Worm (Caenorhabditis elegans) whole organism, early embryonic: ENCODE measurements around the gene C13F10.7.

Experiments
- B0310.2 ChIP-seq: sonication (generic microtip); optimal IDR thresholded peaks from 2 replicates; lab custom pipeline; 2016; ENCODE audit warnings: mild to moderate bottlenecking, missing genetic modification characterization, missing compliant biosample characterization
- aly-1 ChIP-seq: sonication (generic microtip); optimal IDR thresholded peaks from 2 replicates; lab custom pipeline; 2016; ENCODE audit warnings: missing genetic modification characterization, missing compliant biosample characterization
- ama-1 ChIP-seq: fragments of 150-350 bp; optimal IDR thresholded peaks from 2 replicates; lab custom pipeline; 2014
- ceh-36 ChIP-seq: sonication (generic microtip); optimal IDR thresholded peaks from 2 replicates; lab custom pipeline; 2016; ENCODE audit warnings: missing genetic modification characterization, inconsistent platforms, missing compliant biosample characterization
- ets-7 ChIP-seq: sonication (generic microtip); optimal IDR thresholded peaks from 2 replicates; lab custom pipeline; 2016; ENCODE audit warnings: missing genotype, missing genetic modification characterization, missing compliant biosample characterization
- flt-1 ChIP-seq: fragments of 200-800 bp; sonication (Bioruptor generic); IDR thresholded peaks from 2 replicates; pipeline ENCODE4 v1.3.6; 2022; ENCODE audit warnings: missing genetic modification characterization, missing compliant biosample characterization
- hmbx-1 ChIP-seq: sonication (generic microtip); optimal IDR thresholded peaks from 2 replicates; lab custom pipeline; 2016; ENCODE audit warnings: mild to moderate bottlenecking, missing genetic modification characterization, missing compliant biosample characterization
- pes-1 ChIP-seq: fragments of 200-800 bp; sonication (Bioruptor generic); IDR thresholded peaks from 2 replicates; pipeline ENCODE4 v1.3.6; 2022; ENCODE audit warnings: missing genetic modification reagents, missing genetic modification characterization, missing compliant biosample characterization
- scrt-1 ChIP-seq: fragments of 200-800 bp; sonication (Bioruptor generic); IDR thresholded peaks from 2 replicates; pipeline ENCODE4 v1.3.6; 2022; ENCODE audit warnings: missing genetic modification characterization, missing compliant biosample characterization
- sea-1 ChIP-seq: fragments of 200-800 bp; sonication (Bioruptor generic); conservative IDR thresholded peaks from 2 replicates; pipeline ENCODE4 v1.3.6; 2022; ENCODE audit warnings: missing genetic modification characterization, missing compliant biosample characterization
- tbx-11 ChIP-seq: fragments of 200-800 bp; sonication (Bioruptor generic); IDR thresholded peaks from 2 replicates; pipeline ENCODE4 v1.3.6; 2022; ENCODE audit warnings: missing genetic modification characterization, missing compliant biosample characterization
- tbx-37 ChIP-seq: fragments of 200-800 bp; sonication (Bioruptor generic); conservative IDR thresholded peaks from 2 replicates; pipeline ENCODE4 v1.3.6; 2022; ENCODE audit warnings: missing genetic modification reagents, missing genetic modification characterization, missing compliant biosample characterization
- tra-4 ChIP-seq: sonication (generic microtip); optimal IDR thresholded peaks from 2 replicates; lab custom pipeline; 2017; ENCODE audit warnings: missing genetic modification characterization, missing compliant biosample characterization

ce11 chrV:7187295-7187694 is 35.8 kb downstream of the C13F10.7 start:
- no peak for TF ChIP-seq ama-1 (lab: Kevin White, UChicago)
- TF ChIP-seq tbx-37 (GFP tag; lab: Robert Waterston, UW), result no peak
- TF ChIP-seq flt-1 (GFP tag; lab: Robert Waterston, UW), result no peak
- no peak for TF ChIP-seq sea-1 (GFP tag; lab: Robert Waterston, UW)
- no peak for TF ChIP-seq pes-1
- TF ChIP-seq ets-7 (tag; lab: Kevin White, UChicago), result no peak
- no peak for TF ChIP-seq ceh-36 (tag; lab: Kevin White, UChicago)
- no peak for TF ChIP-seq aly-1 (tag; lab: Kevin White, UChicago)
- TF ChIP-seq scrt-1 (GFP tag; lab: Robert Waterston, UW), result no peak
- TF ChIP-seq hmbx-1, result no peak
- TF ChIP-seq tra-4 (tag; lab: Kevin White, UChicago), result no peak
- TF ChIP-seq tbx-11 (GFP tag; lab: Robert Waterston, UW), result no peak
- TF ChIP-seq B0310.2 (tag; lab: Kevin White, UChicago), result no peak
